Fruit fly (Drosophila melanogaster): Measurements from ENCODE around the gene AdoR.

The AdoR gene

DNA sequence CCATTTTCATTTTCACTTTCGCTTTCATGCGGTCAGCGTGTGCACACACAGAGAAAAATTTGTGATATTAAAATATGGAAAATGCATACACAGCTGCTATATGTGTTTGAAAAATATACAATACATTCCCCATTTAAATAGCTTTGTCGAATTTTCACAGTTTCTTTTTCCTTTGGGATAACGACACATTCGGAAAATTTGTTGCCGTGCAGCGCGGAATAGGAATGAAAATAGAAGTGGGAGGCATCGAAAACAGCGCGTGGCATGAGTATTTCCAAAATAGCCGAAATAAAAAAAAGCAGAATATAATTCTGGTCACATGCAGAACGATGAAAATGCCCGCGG lies 56.7 kb downstream of the AdoR start (continued):
- TF ChIP-seq fd102C (GFP tag; optimal IDR thresholded peaks at IDR 0.05): no peak
- TF ChIP-seq CG3838 (GFP tag; optimal IDR thresholded peaks at IDR 0.05): peak; percentile 76
- TF ChIP-seq onecut (GFP tag; IDR thresholded peaks at IDR 0.05): peak; percentile 71
- peak; percentile 78 for TF ChIP-seq CG7357 (GFP tag; IDR thresholded peaks at IDR 0.05)
- no peak for TF ChIP-seq CG3995 (GFP tag; optimal IDR thresholded peaks at IDR 0.05)
- TF ChIP-seq Dad (GFP tag; optimal IDR thresholded peaks at IDR 0.05): peak; percentile 88
- TF ChIP-seq eve (GFP tag; optimal IDR thresholded peaks at IDR 0.05): peak in 1 of 2 experiments; percentile 76
- peak; percentile 58 for TF ChIP-seq CG34376 (GFP tag; optimal IDR thresholded peaks at IDR 0.05)
- peak; percentile 55; the same call in 2 of the 3 replicates for TF ChIP-seq jigr1 (GFP tag; IDR thresholded peaks at IDR 0.05)
- TF ChIP-seq CG10654 (GFP tag; optimal IDR thresholded peaks at IDR 0.05): peak; percentile 80
- peak; percentile 80 for TF ChIP-seq fu2 (GFP tag; optimal IDR thresholded peaks at IDR 0.05)
- TF ChIP-seq gce (GFP tag; IDR thresholded peaks at IDR 0.05): peak; percentile 90
- peak; percentile 84 for TF ChIP-seq CG7786 (GFP tag; optimal IDR thresholded peaks at IDR 0.05)
- peak; percentile 48 for TF ChIP-seq CG4617 (GFP tag; optimal IDR thresholded peaks at IDR 0.05; ENCODE audit: borderline replicate concordance)
- peak; percentile 72 for TF ChIP-seq CG17829 (tag; optimal IDR thresholded peaks at IDR 0.05)
- peak; percentile 39 for TF ChIP-seq CG8359 (GFP tag; optimal IDR thresholded peaks at IDR 0.05; ENCODE audit: borderline replicate concordance)
- peak; percentile 7 for TF ChIP-seq CG10431 (GFP tag; optimal IDR thresholded peaks at IDR 0.05)
- peak; percentile 96 for TF ChIP-seq CG12769 (tag; optimal IDR thresholded peaks at IDR 0.05)
- peak; percentile 74 for TF ChIP-seq BtbVII (GFP tag; optimal IDR thresholded peaks at IDR 0.05)
- peak; percentile 48 for TF ChIP-seq CG6765 (GFP tag; optimal IDR thresholded peaks at IDR 0.05)
- no peak for TF ChIP-seq Lim3 (GFP tag; IDR thresholded peaks at IDR 0.05)
- TF ChIP-seq CG4282 (GFP tag; optimal IDR thresholded peaks at IDR 0.05): peak; percentile 67
- TF ChIP-seq CG7987 (GFP tag; optimal IDR thresholded peaks at IDR 0.05): peak; percentile 92
- peak; percentile 86 for TF ChIP-seq Antp (GFP tag; optimal IDR thresholded peaks at IDR 0.05)
- TF ChIP-seq grn (GFP tag; optimal IDR thresholded peaks at IDR 0.05): peak; percentile 4
- TF ChIP-seq ssp (GFP tag; IDR thresholded peaks at IDR 0.05): peak; percentile 76
- TF ChIP-seq CG17186 (GFP tag; optimal IDR thresholded peaks at IDR 0.05): peak; percentile 28
- TF ChIP-seq CG14860 (GFP tag; IDR thresholded peaks at IDR 0.05; ENCODE audit: partially characterized antibody): no peak
- TF ChIP-seq CG18764 (GFP tag; optimal IDR thresholded peaks at IDR 0.05): peak; percentile 65
- TF ChIP-seq pros (GFP tag; optimal IDR thresholded peaks at IDR 0.05): no peak
- TF ChIP-seq crp (GFP tag; optimal IDR thresholded peaks at IDR 0.05): peak in 1 of 2 experiments; percentile 44
- peak; percentile 60 for TF ChIP-seq gcm2 (GFP tag; optimal IDR thresholded peaks at IDR 0.05)
- TF ChIP-seq Hr3 (GFP tag; optimal IDR thresholded peaks at IDR 0.05): peak; percentile 74
- TF ChIP-seq E2f2 (GFP tag; IDR thresholded peaks at IDR 0.05): peak; percentile 57
- peak; percentile 59 for TF ChIP-seq CG16815 (GFP tag; optimal IDR thresholded peaks at IDR 0.05)
- TF ChIP-seq CG3726 (GFP tag; IDR thresholded peaks at IDR 0.05): peak; percentile 75; the same call in 2 of the 3 replicates
- peak; percentile 79 for TF ChIP-seq tgo (GFP tag; IDR thresholded peaks at IDR 0.05)
- TF ChIP-seq NC2β (GFP tag; optimal IDR thresholded peaks at IDR 0.05): peak; percentile 81
- TF ChIP-seq fd3F (GFP tag; optimal IDR thresholded peaks at IDR 0.05): peak; percentile 83
- no peak for TF ChIP-seq br (optimal IDR thresholded peaks at IDR 0.05)
- peak; percentile 35 for TF ChIP-seq abd-A (tag; optimal IDR thresholded peaks at IDR 0.05)
- peak; percentile 54; the same call in 1 of the 2 replicates for TF ChIP-seq dati (GFP tag; IDR thresholded peaks at IDR 0.05)
- TF ChIP-seq CG13296 (GFP tag; optimal IDR thresholded peaks at IDR 0.05): peak; percentile 73
- TF ChIP-seq CG6654 (GFP tag; optimal IDR thresholded peaks at IDR 0.05): peak; percentile 55
- TF ChIP-seq Pdp1 (GFP tag; optimal IDR thresholded peaks at IDR 0.05): peak; percentile 83 to 84
- TF ChIP-seq ac (GFP tag; optimal IDR thresholded peaks at IDR 0.05): no peak
- TF ChIP-seq Rfx (GFP tag; IDR thresholded peaks at IDR 0.05): peak; percentile 91
- peak; percentile 59; the same call in 1 of the 2 replicates for TF ChIP-seq MBD-R2 (GFP tag; IDR thresholded peaks at IDR 0.05)
- peak; percentile 86 for TF ChIP-seq pb (GFP tag; optimal IDR thresholded peaks at IDR 0.05)
- TF ChIP-seq Hmx (GFP tag; optimal IDR thresholded peaks at IDR 0.05): peak; percentile 26
- peak; percentile 87 for TF ChIP-seq nau (GFP tag; optimal IDR thresholded peaks at IDR 0.05)

Measured in whole organism, embryonic.